Worm (Caenorhabditis elegans): ENCODE data around the gene pfd-1.
A peak's percentile ranks its signal among the peaks of the same experiment; 100 is the strongest.

The pfd-1 gene

DNA sequence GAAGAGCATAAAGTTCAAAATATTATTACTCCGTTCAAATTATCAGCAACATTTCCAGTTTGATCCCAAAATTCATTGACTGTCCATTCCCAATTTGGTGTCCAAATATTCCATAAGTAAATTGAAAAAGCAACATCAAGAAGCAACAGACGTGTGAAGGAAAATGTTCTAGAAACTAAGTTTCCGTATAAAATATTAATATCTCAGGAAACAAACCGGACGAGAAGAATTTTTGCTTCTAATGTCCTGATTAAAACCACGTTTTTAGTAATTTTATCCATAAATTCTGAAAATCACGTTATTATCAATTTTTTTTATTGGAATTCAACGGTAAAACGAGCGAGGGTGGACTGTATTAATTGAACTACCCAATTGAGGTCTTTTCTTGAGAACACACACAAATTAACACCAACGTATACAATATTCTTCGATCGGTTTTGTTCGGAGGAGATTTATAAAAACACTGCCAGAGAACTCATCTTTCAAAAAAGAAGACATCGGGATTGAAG is 2.9 kb upstream of the pfd-1 start, which contains the start of gene pigq-1 (continued):
- peak; percentile 49 for TF ChIP-seq spr-3 (GFP tag; optimal IDR thresholded peaks at IDR 0.05)
- peak; percentile 20 for TF ChIP-seq dve-1 (tag; optimal IDR thresholded peaks at IDR 0.05; ENCODE audit: insufficient read depth)
- TF ChIP-seq ceh-32 (tag; optimal IDR thresholded peaks at IDR 0.05; ENCODE audit: poor library complexity) = no peak
- no peak for TF ChIP-seq nhr-41 (GFP tag; IDR thresholded peaks at IDR 0.05)
- no peak for TF ChIP-seq nhr-25 (tag; optimal IDR thresholded peaks at IDR 0.05; ENCODE audit: borderline replicate concordance, insufficient read depth)
- peak; percentile 40 for TF ChIP-seq F49E8.2 (tag; optimal IDR thresholded peaks at IDR 0.05; ENCODE audit: borderline replicate concordance)
- no peak for TF ChIP-seq nhr-28 (tag; optimal IDR thresholded peaks at IDR 0.05)
- no peak for TF ChIP-seq arid-1 (GFP tag; conservative IDR thresholded peaks at IDR 0.05)
- TF ChIP-seq Y5F2A.4 (GFP tag; optimal IDR thresholded peaks at IDR 0.05) = no peak
- TF ChIP-seq unc-62 (GFP tag; optimal IDR thresholded peaks at IDR 0.05 in 1 of 2) = no peak
- TF ChIP-seq unc-62 (tag; optimal IDR thresholded peaks at IDR 0.05) = no peak
- peak; percentile 63 for TF ChIP-seq mep-1 (tag; optimal IDR thresholded peaks at IDR 0.05)
- peak; percentile 59; the same call in 1 of the 2 replicates for TF ChIP-seq pha-4 (GFP tag; IDR thresholded peaks at IDR 0.05)
- TF ChIP-seq pha-4 (tag; optimal IDR thresholded peaks at IDR 0.05) = no peak
- TF ChIP-seq F26F4.8 (GFP tag; conservative IDR thresholded peaks at IDR 0.05) = 0 out of 2 replicates have a peak, but pooled peaks have one; percentile 18
- TF ChIP-seq ctbp-1 (GFP tag; IDR thresholded peaks at IDR 0.05) = no peak
- no peak for TF ChIP-seq duxl-1 (tag; optimal IDR thresholded peaks at IDR 0.05; ENCODE audit: poor library complexity)
- TF ChIP-seq ztf-7 (tag; optimal IDR thresholded peaks at IDR 0.05) = no peak
- no peak for TF ChIP-seq nhr-111 (GFP tag; optimal IDR thresholded peaks at IDR 0.05)
- TF ChIP-seq nhr-77 (tag; optimal IDR thresholded peaks at IDR 0.05) = no peak
- no peak for TF ChIP-seq R02D3.7 (tag; optimal IDR thresholded peaks at IDR 0.05)
- TF ChIP-seq zag-1 (tag; optimal IDR thresholded peaks at IDR 0.05) = peak; percentile 55
- peak in 1 of 2 experiments; percentile 40 for TF ChIP-seq daf-16 (GFP tag; optimal IDR thresholded peaks at IDR 0.05)
- peak; percentile 49 for TF ChIP-seq daf-16 (tag; optimal IDR thresholded peaks at IDR 0.05)
- TF ChIP-seq tra-1 (GFP tag; IDR thresholded peaks at IDR 0.05) = no peak; the same call in 1 of the 2 replicates
- TF ChIP-seq lim-7 (GFP tag; IDR thresholded peaks at IDR 0.05) = no peak
- TF ChIP-seq ama-1 (optimal IDR thresholded peaks at IDR 0.05) = peak; percentile 89
- TF ChIP-seq attf-4 (tag; optimal IDR thresholded peaks at IDR 0.05) = no peak
- TF ChIP-seq zfp-2 (tag; optimal IDR thresholded peaks at IDR 0.05) = peak; percentile 25
- TF ChIP-seq ces-1 (GFP tag; optimal IDR thresholded peaks at IDR 0.05) = no peak
- TF ChIP-seq egl-43 (GFP tag; IDR thresholded peaks at IDR 0.05) = no peak
- no peak for TF ChIP-seq unc-39 (tag; optimal IDR thresholded peaks at IDR 0.05)
- TF ChIP-seq fos-1 (tag; optimal IDR thresholded peaks at IDR 0.05) = no peak
- no peak for TF ChIP-seq mxl-2 (GFP tag; conservative IDR thresholded peaks at IDR 0.05)
- TF ChIP-seq F37D6.2 (tag; optimal IDR thresholded peaks at IDR 0.05) = no peak
- TF ChIP-seq zip-2 (tag; optimal IDR thresholded peaks at IDR 0.05) = peak; percentile 6
- TF ChIP-seq daf-19 (GFP tag; conservative IDR thresholded peaks at IDR 0.05) = 0 out of 2 replicates have a peak, but pooled peaks have one; percentile 28
- TF ChIP-seq dmd-9 (GFP tag; IDR thresholded peaks at IDR 0.05) = no peak
- TF ChIP-seq Y105C5A.15 (GFP tag; IDR thresholded peaks at IDR 0.05) = 0 out of 2 replicates have a peak, but pooled peaks have one; percentile 54
- TF ChIP-seq aly-2 (tag; optimal IDR thresholded peaks at IDR 0.05) = no peak
- TF ChIP-seq ztf-11 (tag; optimal IDR thresholded peaks at IDR 0.05) = no peak
- TF ChIP-seq spr-1 (tag; optimal IDR thresholded peaks at IDR 0.05) = peak; percentile 43
- TF ChIP-seq mes-2 (tag; optimal IDR thresholded peaks at IDR 0.05; ENCODE audit: poor library complexity, severe bottlenecking) = peak; percentile 16
- peak; percentile 65 for TF ChIP-seq lin-38 (GFP tag; IDR thresholded peaks at IDR 0.05)
- no peak for TF ChIP-seq lin-15B (tag; optimal IDR thresholded peaks at IDR 0.05)
- TF ChIP-seq D1046.2 (GFP tag; IDR thresholded peaks at IDR 0.05) = no peak
- TF ChIP-seq mdt-29 (GFP tag; IDR thresholded peaks at IDR 0.05) = peak; percentile 34; the same call in 1 of the 2 replicates
- TF ChIP-seq daf-12 (tag; optimal IDR thresholded peaks at IDR 0.05) = no peak
- TF ChIP-seq T20F7.1 (GFP tag; optimal IDR thresholded peaks at IDR 0.05) = peak; percentile 53
- no peak for TF ChIP-seq hif-1 (tag; optimal IDR thresholded peaks at IDR 0.05)
- no peak for TF ChIP-seq hlh-11 (tag; optimal IDR thresholded peaks at IDR 0.05)

All from whole organism, L4 larva.